Worm (Caenorhabditis elegans) whole organism, L4 larva: ENCODE data around the gene wdr-5.3.
A peak's percentile ranks its signal among the peaks of the same experiment; 100 is the strongest.

Experiments used
- F37D6.2 ChIP-seq: sonication (generic microtip); optimal IDR thresholded peaks from 2 replicates; lab custom pipeline; 2016; ENCODE audit warnings: mild to moderate bottlenecking, missing genetic modification characterization, missing compliant biosample characterization
- T20F7.1 ChIP-seq: fragments of 200-800 bp; sonication (Bioruptor generic); optimal IDR thresholded peaks from 2 replicates; lab custom pipeline; 2018; ENCODE audit warnings: mild to moderate bottlenecking, missing genetic modification characterization, missing compliant biosample characterization
- T26A8.4 ChIP-seq: fragments of 200-800 bp; sonication (Bioruptor generic); IDR thresholded peaks from 2 replicates; pipeline ENCODE4 v1.3.6; 2022; ENCODE audit warnings: missing genetic modification characterization, missing compliant biosample characterization
- Y48G9A.11 ChIP-seq: fragments of 200-800 bp; sonication (Bioruptor generic); IDR thresholded peaks from 2 replicates; pipeline ENCODE4 v1.3.6; 2022; ENCODE audit warnings: missing genetic modification reagents, missing genetic modification characterization, missing compliant biosample characterization
- ZK337.2 ChIP-seq: fragments of 200-800 bp; sonication (Bioruptor generic); IDR thresholded peaks from 2 replicates; pipeline ENCODE4 v1.3.6; 2022; ENCODE audit warnings: missing genetic modification reagents, missing genetic modification characterization, missing compliant biosample characterization
- aha-1 ChIP-seq: fragments of 150-350 bp; peaks from one replicate; lab custom pipeline; 2014; ENCODE audit warnings: missing biosample characterization, missing genetic modification characterization
- aly-2 ChIP-seq: sonication (generic microtip); optimal IDR thresholded peaks from 2 replicates; lab custom pipeline; 2018; ENCODE audit warnings: missing biosample characterization, missing genetic modification characterization
- arid-1 ChIP-seq: fragments of 200-800 bp; sonication (Bioruptor generic); conservative IDR thresholded peaks from 2 replicates; pipeline ENCODE4 v1.3.6; 2022; ENCODE audit warnings: missing genetic modification reagents, missing genetic modification characterization, missing compliant biosample characterization
- attf-4 ChIP-seq: sonication (generic microtip); optimal IDR thresholded peaks from 3 replicates; lab custom pipeline; 2017; ENCODE audit warnings: missing biosample characterization, missing genetic modification characterization
- ceh-62 ChIP-seq: sonication (generic microtip); optimal IDR thresholded peaks from 2 replicates; lab custom pipeline; 2017; ENCODE audit warnings: missing biosample characterization, missing genetic modification characterization
- daf-12 ChIP-seq: fragments of 150-350 bp; optimal IDR thresholded peaks from 2 replicates; lab custom pipeline; 2014; ENCODE audit warnings: missing biosample characterization, missing genetic modification reagents, missing genetic modification characterization
- daf-19 ChIP-seq: fragments of 200-800 bp; sonication (Bioruptor generic); conservative IDR thresholded peaks from 2 replicates; pipeline ENCODE4 v1.3.6; 2022; ENCODE audit warnings: missing genetic modification characterization, missing compliant biosample characterization
- daf-8 ChIP-seq: fragments of 200-800 bp; sonication (Bioruptor generic); IDR thresholded peaks from 2 replicates; pipeline ENCODE4 v1.3.6; 2022; ENCODE audit warnings: missing genetic modification characterization, missing compliant biosample characterization
- dmd-6 ChIP-seq: fragments of 200-800 bp; sonication (Bioruptor generic); IDR thresholded peaks from 2 replicates; pipeline ENCODE4 v1.3.6; 2022; ENCODE audit warnings: missing genetic modification reagents, missing genetic modification characterization, missing compliant biosample characterization
- dpl-1 ChIP-seq: fragments of 150-350 bp; optimal IDR thresholded peaks from 2 replicates; lab custom pipeline; 2014; ENCODE audit warnings: missing biosample characterization, missing genetic modification reagents, missing genetic modification characterization
- duxl-1 ChIP-seq: sonication (generic microtip); optimal IDR thresholded peaks from 2 replicates; lab custom pipeline; 2016; ENCODE audit warnings: mild to moderate bottlenecking, missing genetic modification characterization, moderate library complexity, missing compliant biosample characterization; ENCODE audit not compliant: poor library complexity
- dve-1 ChIP-seq: sonication (generic microtip); optimal IDR thresholded peaks from 2 replicates; lab custom pipeline; 2017; ENCODE audit warnings: antibody characterized with exemption, mild to moderate bottlenecking, missing genetic modification characterization, missing compliant biosample characterization; ENCODE audit not compliant: insufficient read depth
- egl-27 ChIP-seq: sonication (generic microtip); optimal IDR thresholded peaks from 3 replicates; lab custom pipeline; 2017; ENCODE audit warnings: missing biosample characterization, missing genetic modification reagents, missing genetic modification characterization
- egl-43 ChIP-seq: fragments of 200-800 bp; sonication (Bioruptor generic); IDR thresholded peaks from 2 replicates; pipeline ENCODE4 v1.3.6; 2022; ENCODE audit warnings: missing genetic modification reagents, missing genetic modification characterization, missing compliant biosample characterization
- hif-1 ChIP-seq, 2 experiments: sonication (generic microtip); optimal IDR thresholded peaks; 2 replicates each; lab custom pipeline; 2016 to 2017; ENCODE audit warnings: missing compliant biosample characterization in 2 of 2, missing genetic modification characterization in 2 of 2, missing genetic modification reagents in 2 of 2, missing genotype in 2 of 2, mild to moderate bottlenecking in 1 of 2
- hlh-11 ChIP-seq: fragments of 200-800 bp; sonication (Bioruptor generic); optimal IDR thresholded peaks from 2 replicates; lab custom pipeline; 2018; ENCODE audit warnings: mild to moderate bottlenecking, missing genetic modification characterization, missing compliant biosample characterization
- lim-7 ChIP-seq: fragments of 200-800 bp; sonication (Bioruptor generic); IDR thresholded peaks from 2 replicates; pipeline ENCODE4 v1.3.6; 2022; ENCODE audit warnings: missing genetic modification characterization, missing compliant biosample characterization
- lsy-2 ChIP-seq, 2 experiments: fragments of 150-350 bp in 1 of 2; sonication (generic microtip) in 1 of 2; optimal IDR thresholded peaks; 2 replicates each; lab custom pipeline; 2014 to 2017; ENCODE audit warnings: missing biosample characterization in 2 of 2, missing genetic modification characterization in 2 of 2
- mes-2 ChIP-seq: sonication (generic microtip); optimal IDR thresholded peaks from 2 replicates; lab custom pipeline; 2016; ENCODE audit warnings: missing genotype, mild to moderate bottlenecking, missing genetic modification characterization, missing compliant biosample characterization; ENCODE audit not compliant: poor library complexity, severe bottlenecking
- mxl-2 ChIP-seq: fragments of 200-800 bp; sonication (Bioruptor generic); conservative IDR thresholded peaks from 2 replicates; pipeline ENCODE4 v1.3.6; 2022; ENCODE audit warnings: missing genetic modification reagents, missing genetic modification characterization, missing compliant biosample characterization
- nhr-11 ChIP-seq: fragments of 150-350 bp; optimal IDR thresholded peaks from 2 replicates; lab custom pipeline; 2014; ENCODE audit warnings: missing biosample characterization, missing genetic modification characterization
- nhr-111 ChIP-seq: fragments of 200-800 bp; sonication (Bioruptor generic); optimal IDR thresholded peaks from 2 replicates; lab custom pipeline; 2018; ENCODE audit warnings: mild to moderate bottlenecking, missing genetic modification characterization, missing compliant biosample characterization
- nhr-237 ChIP-seq: sonication (generic microtip); optimal IDR thresholded peaks from 2 replicates; lab custom pipeline; 2017; ENCODE audit warnings: missing biosample characterization, missing genetic modification characterization
- nhr-25 ChIP-seq: sonication (generic microtip); optimal IDR thresholded peaks from 2 replicates; lab custom pipeline; 2017; ENCODE audit warnings: missing genetic modification characterization, mild to moderate bottlenecking, missing compliant biosample characterization, antibody characterized with exemption, moderate library complexity, borderline replicate concordance; ENCODE audit not compliant: insufficient read depth
- nhr-28 ChIP-seq: fragments of 150-350 bp; optimal IDR thresholded peaks from 2 replicates; lab custom pipeline; 2014; ENCODE audit warnings: missing biosample characterization, missing genetic modification characterization
- php-3 ChIP-seq: fragments of 200-800 bp; sonication (Bioruptor generic); IDR thresholded peaks from 2 replicates; pipeline ENCODE4 v1.3.6; 2022; ENCODE audit warnings: missing genetic modification reagents, missing genetic modification characterization, missing compliant biosample characterization
- pqm-1 ChIP-seq: sonication (generic microtip); optimal IDR thresholded peaks from 2 replicates; lab custom pipeline; 2017; ENCODE audit warnings: missing biosample characterization, missing genetic modification characterization
- rbr-2 ChIP-seq: sonication (generic microtip); optimal IDR thresholded peaks from 2 replicates; lab custom pipeline; 2016; ENCODE audit warnings: missing genotype, missing genetic modification characterization, missing compliant biosample characterization
- saeg-2 ChIP-seq: fragments of 200-800 bp; sonication (Bioruptor generic); IDR thresholded peaks from 2 replicates; pipeline ENCODE4 v1.3.6; 2022; ENCODE audit warnings: missing genetic modification reagents, missing genetic modification characterization, missing compliant biosample characterization
- sdz-12 ChIP-seq: fragments of 200-800 bp; sonication (Bioruptor generic); optimal IDR thresholded peaks from 2 replicates; lab custom pipeline; 2018; ENCODE audit warnings: mild to moderate bottlenecking, missing genetic modification characterization, missing compliant biosample characterization
- snpc-1.2 ChIP-seq: fragments of 200-800 bp; sonication (Bioruptor generic); IDR thresholded peaks from 2 replicates; pipeline ENCODE4 v1.3.6; 2022; ENCODE audit warnings: missing genetic modification reagents, missing genetic modification characterization, missing compliant biosample characterization
- snpc-4 ChIP-seq: fragments of 150-350 bp; optimal IDR thresholded peaks from 2 replicates; lab custom pipeline; 2014; ENCODE audit warnings: missing biosample characterization, missing genetic modification characterization
- unc-130 ChIP-seq: sonication (generic microtip); optimal IDR thresholded peaks from 2 replicates; lab custom pipeline; 2016; ENCODE audit warnings: missing genetic modification reagents, missing genetic modification characterization, missing compliant biosample characterization
- unc-62 ChIP-seq, 3 experiments: fragments of 150-350 bp in 1 of 3; sonication (generic microtip); optimal IDR thresholded peaks in 2 of 3; peaks in 1 of 3; 1 replicate in 1 of 3; 2 replicates in 2 of 3; lab custom pipeline; 2014 to 2017; ENCODE audit warnings: missing biosample characterization in 3 of 3, missing genetic modification characterization in 3 of 3, missing genetic modification reagents in 3 of 3, missing genotype in 1 of 3
- zfp-2 ChIP-seq: sonication (generic microtip); optimal IDR thresholded peaks from 2 replicates; lab custom pipeline; 2016; ENCODE audit warnings: mild to moderate bottlenecking, missing genetic modification characterization, missing compliant biosample characterization
- ztf-11 ChIP-seq: fragments of 150-350 bp; optimal IDR thresholded peaks from 2 replicates; lab custom pipeline; 2014; ENCODE audit warnings: missing biosample characterization, missing genetic modification characterization

The wdr-5.3 gene

DNA sequence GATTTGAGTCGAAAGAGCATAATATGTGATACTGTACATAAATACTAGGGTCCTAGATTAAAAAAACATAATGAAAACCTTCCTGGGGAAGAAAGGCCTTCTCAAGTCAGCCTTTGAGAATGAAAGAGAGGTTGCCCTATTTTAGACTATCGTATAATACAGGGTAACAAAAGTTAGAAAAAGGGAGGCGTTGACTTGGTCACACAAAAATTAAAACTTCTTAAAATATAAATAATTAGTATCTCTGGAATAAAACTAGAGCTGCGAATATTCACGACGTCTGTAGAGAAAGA lies 24.4 kb upstream of the wdr-5.3 start (continued):
- TF ChIP-seq unc-62 (GFP tag; optimal IDR thresholded peaks at IDR 0.05 in 1 of 2; lab: Kevin White, UChicago) (peak in 1 of 2 experiments; percentile 66), unc-62 (tag; optimal IDR thresholded peaks at IDR 0.05; lab: Kevin White, UChicago) (no peak), arid-1 (no peak), aly-2 (tag; lab: Kevin White, UChicago) (peak; percentile 30), ztf-11 (tag; lab: Kevin White, UChicago) (no peak)

DNA sequence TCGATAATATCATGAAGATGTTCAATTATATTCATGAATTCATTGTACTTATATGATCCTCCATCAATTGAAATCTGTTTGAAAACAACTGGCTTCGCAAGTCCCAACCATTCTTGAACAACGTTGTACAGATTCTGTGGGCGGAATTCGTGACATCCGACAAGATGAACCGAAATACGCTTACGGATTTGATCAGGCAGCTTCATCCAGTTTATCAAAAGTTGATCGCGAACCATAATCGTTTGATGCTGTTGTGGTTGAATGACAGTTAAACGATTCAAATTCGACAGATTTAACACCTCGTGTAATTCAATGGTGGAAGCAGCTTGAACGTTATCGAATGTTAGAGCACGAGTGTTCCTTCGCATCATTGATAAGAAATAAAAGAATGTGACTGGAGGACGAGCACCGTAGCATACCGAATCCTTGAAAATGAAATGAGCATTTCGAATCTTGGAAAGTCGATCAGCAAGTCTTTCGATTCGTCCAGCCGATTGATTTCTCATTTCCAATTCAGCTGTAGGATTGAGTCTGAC lies 23.1 kb upstream of the wdr-5.3 start:
- TF ChIP-seq dve-1 (tag; lab: Kevin White, UChicago) (peak; percentile 41), unc-62 (GFP tag; optimal IDR thresholded peaks at IDR 0.05 in 1 of 2; lab: Kevin White, UChicago) (peak in 1 of 2 experiments; percentile 24), unc-62 (tag; optimal IDR thresholded peaks at IDR 0.05; lab: Kevin White, UChicago) (no peak), nhr-28 (tag; lab: Kevin White, UChicago) (peak; percentile 40), nhr-11 (no peak), aha-1 (tag; lab: Kevin White, UChicago) (peak; percentile 11), dmd-6 (GFP tag; lab: Robert Waterston, UW) (peak; percentile 74), hlh-11 (tag; lab: Kevin White, UChicago) (peak; percentile 24), egl-43 (GFP tag; lab: Robert Waterston, UW) (no peak)

- TF ChIP-seq T26A8.4 (GFP tag; lab: Robert Waterston, UW) (peak; percentile 47; the same call in 1 of the 2 replicates), daf-12 (no peak), dmd-6 (GFP tag; lab: Robert Waterston, UW) (peak; percentile 37; the same call in 1 of the 2 replicates), nhr-25 (no peak), nhr-28 (tag; lab: Kevin White, UChicago) (no peak), lim-7 (GFP tag; lab: Robert Waterston, UW) (no peak), daf-8 (GFP tag; lab: Robert Waterston, UW) (no peak), ceh-62 (tag; lab: Kevin White, UChicago) (no peak), sdz-12 (GFP tag; lab: Kevin White, UChicago) (peak; percentile 9), hif-1 (tag; optimal IDR thresholded peaks at IDR 0.05; lab: Kevin White, UChicago) (no peak), nhr-237 (no peak), snpc-1.2 (GFP tag; lab: Robert Waterston, UW) (no peak), egl-27 (no peak), mxl-2 (GFP tag; lab: Robert Waterston, UW) (no peak), saeg-2 (GFP tag; lab: Robert Waterston, UW) (no peak)
Measured at ce11 chrV:10714630-10715029, 22.3 kb upstream of the wdr-5.3 start.

DNA sequence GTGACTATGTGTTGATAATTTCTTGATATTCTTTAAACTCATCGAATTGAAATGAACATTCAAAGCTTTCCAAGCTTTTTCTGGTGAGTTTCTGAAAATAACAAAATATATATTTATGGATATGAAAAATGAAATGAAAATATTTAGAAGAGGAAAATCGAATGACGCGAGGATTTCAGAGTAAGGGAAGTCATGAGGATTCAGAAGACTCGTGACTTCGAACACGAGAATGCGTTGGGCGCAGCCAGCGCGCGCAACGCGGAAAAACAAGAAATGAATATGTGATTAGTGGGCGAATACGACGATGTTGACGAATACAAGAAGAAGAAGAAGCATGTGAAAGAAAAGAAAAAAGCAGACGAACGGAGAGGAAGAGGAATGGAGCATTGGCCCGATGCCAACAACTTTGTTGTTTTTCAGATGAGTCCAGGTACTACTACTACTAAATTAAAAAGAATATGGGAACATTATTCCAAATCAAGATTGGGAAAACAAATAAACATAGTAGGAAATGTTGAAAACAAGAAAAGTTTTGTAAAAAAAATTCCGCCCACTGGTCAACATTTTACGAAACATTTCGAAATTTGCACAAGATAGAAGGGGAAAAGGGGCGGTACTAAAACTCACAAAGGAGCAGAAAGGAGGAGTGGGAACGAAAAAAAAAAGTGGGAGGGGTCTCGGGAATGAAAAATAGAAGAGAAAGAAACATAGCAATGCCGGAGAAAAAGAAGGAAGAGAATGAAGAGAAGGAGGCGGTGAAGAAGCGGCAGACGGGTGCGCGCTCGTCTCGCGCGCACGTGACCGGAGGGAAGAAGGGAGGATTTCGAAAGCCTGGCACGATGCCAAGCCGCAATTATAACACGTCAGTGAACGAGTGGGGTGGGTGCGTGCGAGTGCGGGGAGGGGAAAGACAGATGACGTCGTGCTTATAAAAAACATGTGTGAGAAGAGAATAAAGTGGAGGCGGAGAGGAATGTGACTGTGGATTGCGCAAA lies 21.5 kb upstream of the wdr-5.3 start:
- TF ChIP-seq zfp-2 (tag; lab: Kevin White, UChicago), result peak; percentile 46
- peak; percentile 66; the same call in 1 of the 2 replicates for TF ChIP-seq daf-19 (GFP tag; lab: Robert Waterston, UW)
- peak; percentile 79 for TF ChIP-seq rbr-2 (tag; lab: Kevin White, UChicago)
- no peak for TF ChIP-seq attf-4 (tag; lab: Kevin White, UChicago)
- no peak for TF ChIP-seq sdz-12 (GFP tag; lab: Kevin White, UChicago)
- peak; percentile 99 for TF ChIP-seq hlh-11 (tag; lab: Kevin White, UChicago)
- peak; percentile 57 for TF ChIP-seq T20F7.1 (GFP tag; lab: Kevin White, UChicago)
- peak; percentile 94 for TF ChIP-seq T26A8.4 (GFP tag; lab: Robert Waterston, UW)
- peak; percentile 44 for TF ChIP-seq mes-2
- TF ChIP-seq nhr-25, result peak; percentile 59
- no peak for TF ChIP-seq pqm-1
- peak; percentile 76 for TF ChIP-seq php-3 (GFP tag; lab: Robert Waterston, UW)
- peak; percentile 63 for TF ChIP-seq dpl-1 (GFP tag; lab: Kevin White, UChicago)
- peak; percentile 78 for TF ChIP-seq F37D6.2 (tag; lab: Kevin White, UChicago)
- TF ChIP-seq unc-130 (GFP tag; lab: Kevin White, UChicago), result no peak
- peak; percentile 69 to 90 for TF ChIP-seq lsy-2 (tag; optimal IDR thresholded peaks at IDR 0.05; lab: Kevin White, UChicago)
- TF ChIP-seq duxl-1 (tag; lab: Kevin White, UChicago), result no peak
- peak; percentile 65 for TF ChIP-seq snpc-4 (tag; lab: Kevin White, UChicago)
- TF ChIP-seq daf-8 (GFP tag; lab: Robert Waterston, UW), result no peak
- TF ChIP-seq nhr-237, result no peak
- no peak for TF ChIP-seq Y48G9A.11 (GFP tag; lab: Robert Waterston, UW)
- peak; percentile 66 for TF ChIP-seq ZK337.2 (GFP tag; lab: Robert Waterston, UW)
- TF ChIP-seq nhr-111, result no peak
